Fruit fly (Drosophila melanogaster): ENCODE data around the gene moi.

moi gene

dm6 chr3R:18301569-18301968 is 46.2 kb downstream of the moi start, which contains the start of gene Polr1E (continued):
- TF ChIP-seq Med (GFP tag) (peak; percentile 60), ftz-f1 (GFP tag; optimal IDR thresholded peaks at IDR 0.05) (no peak), Nf-YA (GFP tag; IDR thresholded peaks at IDR 0.05) (no peak), gcm (GFP tag; optimal IDR thresholded peaks at IDR 0.05) (no peak), HLH54F (GFP tag; optimal IDR thresholded peaks at IDR 0.05) (no peak), CG9797 (GFP tag; optimal IDR thresholded peaks at IDR 0.05) (no peak), mld (GFP tag; IDR thresholded peaks at IDR 0.05; ENCODE audit: partially characterized antibody) (no peak), slbo (GFP tag; IDR thresholded peaks at IDR 0.05) (no peak), Dfd (GFP tag; optimal IDR thresholded peaks at IDR 0.05) (no peak), CG1792 (GFP tag; optimal IDR thresholded peaks at IDR 0.05) (no peak), ewg (GFP tag; optimal IDR thresholded peaks at IDR 0.05) (no peak), CG33213 (GFP tag; optimal IDR thresholded peaks at IDR 0.05) (peak; percentile 24), CG1024 (GFP tag; IDR thresholded peaks at IDR 0.05) (no peak), CG8478 (optimal IDR thresholded peaks at IDR 0.05) (no peak), tna (GFP tag; IDR thresholded peaks at IDR 0.05; ENCODE audit: partially characterized antibody) (no peak), CG7963 (GFP tag; IDR thresholded peaks at IDR 0.05; ENCODE audit: partially characterized antibody) (peak; percentile 67; the same call in 2 of the 3 replicates), knrl (GFP tag; IDR thresholded peaks at IDR 0.05; ENCODE audit: partially characterized antibody) (peak; percentile 52; the same call in 2 of the 3 replicates), ato (GFP tag; IDR thresholded peaks at IDR 0.05; ENCODE audit: partially characterized antibody) (peak; percentile 75), Hey (tag; optimal IDR thresholded peaks at IDR 0.05) (no peak), btn (GFP tag; optimal IDR thresholded peaks at IDR 0.05) (no peak), pum (GFP tag; optimal IDR thresholded peaks at IDR 0.05) (no peak), pnt (GFP tag; optimal IDR thresholded peaks at IDR 0.05) (no peak), CG2120 (GFP tag; optimal IDR thresholded peaks at IDR 0.05) (no peak), CG10959 (GFP tag; IDR thresholded peaks at IDR 0.05) (no peak), stwl (tag; optimal IDR thresholded peaks at IDR 0.05) (peak; percentile 99), Tbp (GFP tag; optimal IDR thresholded peaks at IDR 0.05) (no peak), sug (tag; optimal IDR thresholded peaks at IDR 0.05) (peak; percentile 43), zf30C (GFP tag; optimal IDR thresholded peaks at IDR 0.05) (no peak), tup (GFP tag; optimal IDR thresholded peaks at IDR 0.05) (no peak), CG8924 (tag; optimal IDR thresholded peaks at IDR 0.05) (peak; percentile 12), br (optimal IDR thresholded peaks at IDR 0.05) (no peak), Aef1 (GFP tag; IDR thresholded peaks at IDR 0.05) (no peak), fd102C (GFP tag; optimal IDR thresholded peaks at IDR 0.05) (no peak), hbn (GFP tag; IDR thresholded peaks at IDR 0.05; ENCODE audit: partially characterized antibody) (peak; percentile 57), HLH4C (GFP tag; IDR thresholded peaks at IDR 0.05; ENCODE audit: partially characterized antibody) (peak; percentile 81), ci (GFP tag; IDR thresholded peaks at IDR 0.05) (0 out of 3 replicates have a peak, but pooled peaks have one; percentile 7), NC2α (GFP tag; optimal IDR thresholded peaks at IDR 0.05) (no peak), Deaf1 (tag; optimal IDR thresholded peaks at IDR 0.05) (no peak), CG8765 (GFP tag; IDR thresholded peaks at IDR 0.05) (no peak), Ets97D (GFP tag; optimal IDR thresholded peaks at IDR 0.05) (peak; percentile 76), Antp (GFP tag; optimal IDR thresholded peaks at IDR 0.05) (no peak), CG5953 (GFP tag; IDR thresholded peaks at IDR 0.05) (no peak), ind (GFP tag; optimal IDR thresholded peaks at IDR 0.05) (no peak), ham (GFP tag; IDR thresholded peaks at IDR 0.05) (no peak), ken (GFP tag; IDR thresholded peaks at IDR 0.05) (no peak), CG11456 (GFP tag; IDR thresholded peaks at IDR 0.05) (no peak), toy (GFP tag; IDR thresholded peaks at IDR 0.05) (no peak), Doc2 (GFP tag; IDR thresholded peaks at IDR 0.05) (no peak), ttk (GFP tag; IDR thresholded peaks at IDR 0.05) (no peak), Chrac-16 (GFP tag; optimal IDR thresholded peaks at IDR 0.05) (no peak), Nf-YC (tag; optimal IDR thresholded peaks at IDR 0.05) (peak; percentile 38), TFAM (GFP tag; optimal IDR thresholded peaks at IDR 0.05) (no peak), Hmx (GFP tag; optimal IDR thresholded peaks at IDR 0.05) (no peak)

Measured in whole organism, embryonic.